Worm (Caenorhabditis elegans): ENCODE data around the gene B0496.1.
A peak's percentile ranks its signal among the peaks of the same experiment; 100 is the strongest.

Gene B0496.1

ce11 chrIV:7487554-7488456 lies 41.7 kb downstream of the B0496.1 start, which contains the start of the genes his-60 and his-59 (continued):
- TF ChIP-seq cebp-1 (GFP tag; IDR thresholded peaks at IDR 0.05) (no peak), cebp-1 (tag; optimal IDR thresholded peaks at IDR 0.05) (peak; percentile 55), ceh-27 (GFP tag; optimal IDR thresholded peaks at IDR 0.05) (peak; percentile 13), attf-6 (GFP tag; IDR thresholded peaks at IDR 0.05) (peak; percentile 81), somi-1 (GFP tag; optimal IDR thresholded peaks at IDR 0.05) (no peak), unc-130 (GFP tag; optimal IDR thresholded peaks at IDR 0.05) (peak; percentile 7), him-1 (tag; optimal IDR thresholded peaks at IDR 0.05) (no peak), lin-26 (GFP tag; IDR thresholded peaks at IDR 0.05) (peak; percentile 95), ama-1 (optimal IDR thresholded peaks at IDR 0.05) (no peak), ama-1 (GFP tag; optimal IDR thresholded peaks at IDR 0.05) (peak in 1 of 2 experiments; percentile 83), F37B4.10 (GFP tag; IDR thresholded peaks at IDR 0.05) (peak; percentile 61; the same call in 1 of the 2 replicates), Y53G8AR.9 (GFP tag; conservative IDR thresholded peaks at IDR 0.05) (peak; percentile 85), snpc-3.4 (tag; optimal IDR thresholded peaks at IDR 0.05) (peak; percentile 51), F39B2.1 (GFP tag; IDR thresholded peaks at IDR 0.05) (peak; percentile 99), ZK185.1 (tag; optimal IDR thresholded peaks at IDR 0.05; ENCODE audit: poor library complexity, severe bottlenecking) (no peak), attf-5 (GFP tag; optimal IDR thresholded peaks at IDR 0.05) (peak; percentile 9), Y79H2A.3 (GFP tag; conservative IDR thresholded peaks at IDR 0.05) (peak; percentile 93), madf-6 (GFP tag; IDR thresholded peaks at IDR 0.05) (peak; percentile 72), fkh-3 (tag; optimal IDR thresholded peaks at IDR 0.05) (no peak), aptf-3 (GFP tag; IDR thresholded peaks at IDR 0.05) (no peak), F33H1.4 (GFP tag; IDR thresholded peaks at IDR 0.05) (0 out of 2 replicates have a peak, but pooled peaks have one; percentile 24), hsf-1 (GFP tag; IDR thresholded peaks at IDR 0.05) (peak; percentile 13), dpff-1 (tag; optimal IDR thresholded peaks at IDR 0.05) (no peak), rec-8 (tag; optimal IDR thresholded peaks at IDR 0.05) (peak in 1 of 2 experiments; percentile 77), tlf-1 (GFP tag; optimal IDR thresholded peaks at IDR 0.05) (peak; percentile 76), F49E8.2 (tag; optimal IDR thresholded peaks at IDR 0.05; ENCODE audit: insufficient read depth) (peak; percentile 91)

DNA sequence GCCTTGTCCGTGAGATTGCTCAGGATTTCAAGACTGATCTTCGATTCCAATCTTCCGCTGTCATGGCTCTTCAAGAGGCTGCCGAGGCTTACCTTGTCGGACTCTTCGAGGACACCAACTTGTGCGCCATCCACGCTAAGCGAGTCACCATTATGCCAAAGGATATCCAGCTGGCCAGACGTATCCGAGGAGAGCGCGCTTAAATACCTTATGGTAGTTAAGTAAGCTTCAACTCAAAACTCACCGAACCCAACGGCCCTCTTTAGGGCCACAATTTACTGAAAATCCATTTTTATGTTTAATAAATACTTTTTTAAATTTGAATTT lies 42.3 kb downstream of the B0496.1 start:
- no peak; the same call in 1 of the 2 replicates for TF ChIP-seq aptf-3 (GFP tag; IDR thresholded peaks at IDR 0.05)
- TF ChIP-seq unc-62 (GFP tag; optimal IDR thresholded peaks at IDR 0.05): no peak
- TF ChIP-seq mes-4 (tag; optimal IDR thresholded peaks at IDR 0.05): no peak
- peak; percentile 85 for TF ChIP-seq Y53G8AR.9 (GFP tag; conservative IDR thresholded peaks at IDR 0.05)
- no peak for TF ChIP-seq F57A8.1 (GFP tag; optimal IDR thresholded peaks at IDR 0.05)
- no peak for TF ChIP-seq attf-5 (GFP tag; optimal IDR thresholded peaks at IDR 0.05)
- no peak for TF ChIP-seq hmg-1.2 (GFP tag; IDR thresholded peaks at IDR 0.05)
- TF ChIP-seq B0019.2 (GFP tag; conservative IDR thresholded peaks at IDR 0.05): no peak
- TF ChIP-seq dpl-1 (GFP tag; optimal IDR thresholded peaks at IDR 0.05): no peak
- no peak; the same call in 1 of the 2 replicates for TF ChIP-seq mcd-1 (GFP tag; IDR thresholded peaks at IDR 0.05)
- peak; percentile 57; the same call in 1 of the 2 replicates for TF ChIP-seq ekl-4 (GFP tag; IDR thresholded peaks at IDR 0.05)
- TF ChIP-seq T26A5.8 (tag; optimal IDR thresholded peaks at IDR 0.05): no peak
- no peak for TF ChIP-seq zfh-2 (GFP tag; conservative IDR thresholded peaks at IDR 0.05)
- no peak for TF ChIP-seq F33H1.4 (GFP tag; IDR thresholded peaks at IDR 0.05)
- TF ChIP-seq B0035.1 (tag; optimal IDR thresholded peaks at IDR 0.05): no peak
- no peak for TF ChIP-seq Y67H2A.10 (GFP tag; conservative IDR thresholded peaks at IDR 0.05)
- TF ChIP-seq K12H6.12 (tag; optimal IDR thresholded peaks at IDR 0.05): no peak
- TF ChIP-seq ztf-25 (GFP tag; IDR thresholded peaks at IDR 0.05): no peak
- no peak for TF ChIP-seq snpc-1.1 (tag; optimal IDR thresholded peaks at IDR 0.05; ENCODE audit: insufficient read depth)
- TF ChIP-seq F39B2.1 (GFP tag; IDR thresholded peaks at IDR 0.05): peak; percentile 13; the same call in 1 of the 2 replicates
- TF ChIP-seq nhr-120 (GFP tag; IDR thresholded peaks at IDR 0.05): no peak
- TF ChIP-seq madf-10 (tag; optimal IDR thresholded peaks at IDR 0.05): no peak
- no peak for TF ChIP-seq ceh-27 (GFP tag; optimal IDR thresholded peaks at IDR 0.05)
- no peak for TF ChIP-seq snpc-3.4 (tag; optimal IDR thresholded peaks at IDR 0.05)
- TF ChIP-seq hlh-26 (GFP tag; conservative IDR thresholded peaks at IDR 0.05): no peak
- no peak for TF ChIP-seq nfya-1 (tag; optimal IDR thresholded peaks at IDR 0.05; ENCODE audit: borderline replicate concordance, insufficient read depth)
- TF ChIP-seq egl-18 (GFP tag; IDR thresholded peaks at IDR 0.05): no peak

Data from whole organism, young adult.